Fruit fly (Drosophila melanogaster): Measurements from ENCODE around the gene Ctr9.

The Ctr9 gene

DNA sequence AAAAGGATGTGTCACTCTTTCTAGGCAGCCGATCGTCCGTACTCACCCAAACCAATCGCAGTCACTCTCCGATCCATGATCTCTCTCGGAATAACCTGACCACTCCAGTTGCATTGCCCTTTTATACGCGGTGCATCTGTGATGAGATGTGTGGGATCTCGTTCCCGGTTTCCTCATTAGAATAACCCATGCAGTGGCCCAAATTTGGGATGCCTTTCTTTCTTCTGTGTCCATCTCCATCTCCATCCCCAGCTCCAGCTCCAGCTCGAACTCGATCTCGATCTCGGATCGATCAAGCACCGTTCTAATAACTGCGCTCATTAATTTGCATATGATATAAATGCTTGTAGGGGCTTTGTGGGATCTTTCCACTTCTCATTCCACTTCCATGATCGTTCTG, 15.7 kb downstream of the Ctr9 start, which contains the start of gene CG9184:
Gene CG9184 (minus strand): TSS at position 101 of the 400 bp plus-strand sequence.
- TF ChIP-seq CG32264 (GFP tag; optimal IDR thresholded peaks at IDR 0.05), result no peak
- TF ChIP-seq Mio (GFP tag; optimal IDR thresholded peaks at IDR 0.05), result no peak
- TF ChIP-seq ey (GFP tag; optimal IDR thresholded peaks at IDR 0.05), result no peak
- TF ChIP-seq pan (optimal IDR thresholded peaks at IDR 0.05), result no peak
- TF ChIP-seq N (GFP tag; optimal IDR thresholded peaks at IDR 0.05), result no peak
- no peak for TF ChIP-seq Rel (GFP tag; optimal IDR thresholded peaks at IDR 0.05)
- TF ChIP-seq Rel (tag; optimal IDR thresholded peaks at IDR 0.05), result no peak
- TF ChIP-seq usp (GFP tag; optimal IDR thresholded peaks at IDR 0.05), result no peak
- TF ChIP-seq psq (GFP tag; optimal IDR thresholded peaks at IDR 0.05), result no peak
- TF ChIP-seq Jra (GFP tag; optimal IDR thresholded peaks at IDR 0.05), result no peak
- no peak for TF ChIP-seq lola (GFP tag; optimal IDR thresholded peaks at IDR 0.05)
- TF ChIP-seq CG9705 (GFP tag; optimal IDR thresholded peaks at IDR 0.05), result no peak
- no peak for TF ChIP-seq HLH106 (tag; optimal IDR thresholded peaks at IDR 0.05)
- TF ChIP-seq brk (GFP tag; optimal IDR thresholded peaks at IDR 0.05), result no peak
- TF ChIP-seq jim (GFP tag; optimal IDR thresholded peaks at IDR 0.05), result no peak
- no peak for TF ChIP-seq sv (GFP tag; optimal IDR thresholded peaks at IDR 0.05)
- TF ChIP-seq dmrt93B (GFP tag; optimal IDR thresholded peaks at IDR 0.05), result no peak
- no peak for TF ChIP-seq Dfd (GFP tag; optimal IDR thresholded peaks at IDR 0.05)
- no peak for TF ChIP-seq Dif (GFP tag; optimal IDR thresholded peaks at IDR 0.05; ENCODE audit: partially characterized antibody)
- no peak for TF ChIP-seq tai (GFP tag; optimal IDR thresholded peaks at IDR 0.05)

DNA sequence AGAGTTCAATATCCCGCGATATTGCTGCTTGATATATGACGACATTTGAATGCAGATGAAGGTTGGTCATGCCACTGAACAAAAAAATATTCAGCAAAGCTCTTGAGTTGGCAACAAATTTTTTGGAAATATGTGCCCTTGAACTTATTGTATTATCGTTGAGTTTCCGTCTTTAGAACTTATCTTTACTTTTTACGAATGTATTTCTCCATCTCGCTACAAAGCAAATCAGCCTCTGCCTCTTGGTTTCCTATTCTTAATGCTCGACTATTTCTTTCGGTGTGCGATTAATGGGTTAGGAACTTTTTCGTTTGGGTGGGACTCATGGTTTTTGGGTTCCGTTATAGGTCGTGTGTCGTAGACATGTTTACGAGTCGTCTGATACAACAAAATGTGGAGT, 16.1 kb downstream of the Ctr9 start:
- TF ChIP-seq dmrt93B (GFP tag; optimal IDR thresholded peaks at IDR 0.05) (no peak), Vsx2 (GFP tag; optimal IDR thresholded peaks at IDR 0.05; ENCODE audit: partially characterized antibody) (no peak), Abd-B (GFP tag; optimal IDR thresholded peaks at IDR 0.05) (no peak), CrebA (GFP tag; optimal IDR thresholded peaks at IDR 0.05; ENCODE audit: borderline replicate concordance) (no peak), HLH106 (tag; optimal IDR thresholded peaks at IDR 0.05) (peak; percentile 26), usp (GFP tag; optimal IDR thresholded peaks at IDR 0.05) (no peak), dl (GFP tag; optimal IDR thresholded peaks at IDR 0.05; ENCODE audit: insufficient read depth in 1 of 2, partially characterized antibody in 2 of 2) (no peak), sage (GFP tag; optimal IDR thresholded peaks at IDR 0.05) (no peak), psq (GFP tag; optimal IDR thresholded peaks at IDR 0.05) (peak; percentile 23), foxo (GFP tag; optimal IDR thresholded peaks at IDR 0.05) (peak in 1 of 2 experiments; percentile 40), tai (GFP tag; optimal IDR thresholded peaks at IDR 0.05) (no peak), rgr (GFP tag; optimal IDR thresholded peaks at IDR 0.05) (peak; percentile 50), Rel (GFP tag; optimal IDR thresholded peaks at IDR 0.05) (no peak), Rel (tag; optimal IDR thresholded peaks at IDR 0.05) (no peak), OdsH (GFP tag; optimal IDR thresholded peaks at IDR 0.05) (peak; percentile 39), CG9705 (GFP tag; optimal IDR thresholded peaks at IDR 0.05) (no peak), sv (GFP tag; optimal IDR thresholded peaks at IDR 0.05) (peak; percentile 54), Mio (GFP tag; optimal IDR thresholded peaks at IDR 0.05) (no peak), h (GFP tag; optimal IDR thresholded peaks at IDR 0.05) (no peak), Dfd (GFP tag; optimal IDR thresholded peaks at IDR 0.05) (no peak), br (GFP tag; optimal IDR thresholded peaks at IDR 0.05) (peak; percentile 35), N (GFP tag; optimal IDR thresholded peaks at IDR 0.05) (no peak), Sp1 (GFP tag; optimal IDR thresholded peaks at IDR 0.05) (peak; percentile 15), pan (optimal IDR thresholded peaks at IDR 0.05) (no peak), jim (GFP tag; optimal IDR thresholded peaks at IDR 0.05) (no peak), CG32264 (GFP tag; optimal IDR thresholded peaks at IDR 0.05) (no peak), ey (GFP tag; optimal IDR thresholded peaks at IDR 0.05) (peak; percentile 52), Myc (optimal IDR thresholded peaks at IDR 0.05) (no peak), fru (GFP tag; optimal IDR thresholded peaks at IDR 0.05) (peak; percentile 36)

DNA sequence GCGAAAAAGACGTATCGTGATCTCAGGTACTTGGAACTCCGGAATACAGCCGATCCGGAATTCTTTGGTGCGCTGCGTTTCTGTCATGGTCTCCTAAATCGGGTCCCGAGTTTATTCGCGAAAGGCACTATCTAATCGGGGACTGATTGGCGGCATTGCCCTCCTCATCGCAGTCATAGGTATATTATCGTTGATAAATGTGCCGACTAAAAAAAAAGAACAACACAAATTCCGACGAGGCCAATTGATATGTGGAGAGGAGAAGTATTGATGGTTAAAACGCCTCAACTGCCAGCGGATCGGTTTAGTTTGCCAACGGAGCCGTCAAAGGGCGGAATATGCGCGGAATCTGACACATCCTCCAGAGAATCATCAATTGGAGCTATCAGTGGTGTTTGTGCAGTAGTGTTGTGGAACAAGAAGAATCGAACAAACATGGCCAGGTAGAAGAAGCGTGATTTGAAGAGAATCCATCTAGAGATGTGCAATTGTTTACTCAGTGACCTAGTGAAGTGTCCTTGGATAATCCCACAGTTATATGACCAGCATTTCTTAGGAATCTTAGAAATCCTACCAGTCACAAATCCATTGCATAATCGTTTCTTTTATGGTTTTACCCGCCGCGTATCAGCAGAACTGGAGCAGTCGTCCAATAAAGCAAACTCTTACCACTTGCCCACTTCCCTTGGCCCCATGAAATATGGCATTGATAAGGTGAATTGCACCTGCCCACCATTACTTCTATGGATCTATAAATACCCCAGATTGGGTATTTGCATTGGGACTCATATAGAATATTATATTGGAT, 18.0 kb downstream of the Ctr9 start:
- no peak for TF ChIP-seq Hr78 (GFP tag; optimal IDR thresholded peaks at IDR 0.05)
- TF ChIP-seq ey (GFP tag; optimal IDR thresholded peaks at IDR 0.05), result no peak
- no peak for TF ChIP-seq HLH106 (tag; optimal IDR thresholded peaks at IDR 0.05)
- TF ChIP-seq Sp1 (GFP tag; optimal IDR thresholded peaks at IDR 0.05), result peak; percentile 29
- peak; percentile 17 for TF ChIP-seq Rel (GFP tag; optimal IDR thresholded peaks at IDR 0.05)
- no peak for TF ChIP-seq Rel (tag; optimal IDR thresholded peaks at IDR 0.05)
- peak; percentile 18 to 52 for TF ChIP-seq dl (GFP tag; optimal IDR thresholded peaks at IDR 0.05; ENCODE audit: insufficient read depth in 1 of 2, partially characterized antibody in 2 of 2)
- peak; percentile 26 for TF ChIP-seq br (GFP tag; optimal IDR thresholded peaks at IDR 0.05)
- TF ChIP-seq Dfd (GFP tag; optimal IDR thresholded peaks at IDR 0.05), result no peak
- no peak for TF ChIP-seq dmrt93B (GFP tag; optimal IDR thresholded peaks at IDR 0.05)
